Worm (Caenorhabditis elegans) whole organism, mixed stage, embryonic: ENCODE measurements around the gene B0222.11.

Source experiments
- blmp-1 ChIP-seq: fragments of 150-350 bp; optimal IDR thresholded peaks from 2 replicates; lab custom pipeline; 2014; ENCODE audit warnings: missing biosample characterization, missing genetic modification characterization
- ces-1 ChIP-seq: fragments of 150-350 bp; optimal IDR thresholded peaks from 2 replicates; lab custom pipeline; 2014; ENCODE audit warnings: missing biosample characterization, missing genetic modification reagents, missing genetic modification characterization
- cnd-1 ChIP-seq: fragments of 200-800 bp; sonication (Bioruptor generic); optimal IDR thresholded peaks from 2 replicates; lab custom pipeline; 2018; ENCODE audit warnings: mild to moderate bottlenecking, missing genetic modification characterization, missing compliant biosample characterization
- flh-1 ChIP-seq: fragments of 200-800 bp; sonication (Bioruptor generic); optimal IDR thresholded peaks from 2 replicates; lab custom pipeline; 2018; ENCODE audit warnings: mild to moderate bottlenecking, missing genetic modification characterization, moderate library complexity, missing compliant biosample characterization
- mls-2 ChIP-seq: sonication (generic microtip); optimal IDR thresholded peaks from 2 replicates; lab custom pipeline; 2016; ENCODE audit warnings: mild to moderate bottlenecking, missing genetic modification characterization, moderate library complexity, missing compliant biosample characterization
- nhr-12 ChIP-seq: fragments of 150-350 bp; optimal IDR thresholded peaks from 2 replicates; lab custom pipeline; 2014; ENCODE audit warnings: missing biosample characterization, missing genetic modification characterization
- nhr-237 ChIP-seq: fragments of 150-350 bp; optimal IDR thresholded peaks from 2 replicates; lab custom pipeline; 2014; ENCODE audit warnings: missing biosample characterization, missing genetic modification characterization
- nhr-28 ChIP-seq: fragments of 150-350 bp; optimal IDR thresholded peaks from 2 replicates; lab custom pipeline; 2014; ENCODE audit warnings: missing biosample characterization, missing genetic modification characterization
- nhr-76 ChIP-seq: sonication (generic microtip); optimal IDR thresholded peaks from 2 replicates; lab custom pipeline; 2017; ENCODE audit warnings: missing biosample characterization, missing genetic modification characterization
- pha-4 ChIP-seq: fragments of 150-350 bp; optimal IDR thresholded peaks from 2 replicates; lab custom pipeline; 2018; ENCODE audit warnings: missing biosample characterization, missing genetic modification reagents, missing genetic modification characterization
- ztf-11 ChIP-seq: fragments of 150-350 bp; optimal IDR thresholded peaks from 2 replicates; lab custom pipeline; 2014; ENCODE audit warnings: missing biosample characterization, missing genetic modification characterization

ce11 chrV:9168089-9168488 lies at the start of gene B0222.11:
- TF ChIP-seq pha-4 (no peak), mls-2 (tag; lab: Kevin White, UChicago) (no peak), blmp-1 (no peak), nhr-12 (tag; lab: Kevin White, UChicago) (no peak), ces-1 (GFP tag; lab: Kevin White, UChicago) (no peak), nhr-76 (no peak), flh-1 (GFP tag; lab: Kevin White, UChicago) (no peak), cnd-1 (tag; lab: Kevin White, UChicago) (no peak), nhr-28 (tag; lab: Kevin White, UChicago) (no peak), nhr-237 (tag; lab: Kevin White, UChicago) (no peak), ztf-11 (no peak)
